Worm (Caenorhabditis elegans) whole organism, early embryonic: Measurements from ENCODE around the gene ulp-2.

Experiments
- F13C5.2 ChIP-seq: sonication (generic microtip); optimal IDR thresholded peaks from 2 replicates; lab custom pipeline; 2017; ENCODE audit warnings: mild to moderate bottlenecking, missing genetic modification characterization, inconsistent platforms, missing compliant biosample characterization
- aly-1 ChIP-seq: sonication (generic microtip); optimal IDR thresholded peaks from 2 replicates; lab custom pipeline; 2016; ENCODE audit warnings: missing genetic modification characterization, missing compliant biosample characterization
- ama-1 ChIP-seq: fragments of 150-350 bp; optimal IDR thresholded peaks from 2 replicates; lab custom pipeline; 2014
- ceh-36 ChIP-seq: sonication (generic microtip); optimal IDR thresholded peaks from 2 replicates; lab custom pipeline; 2016; ENCODE audit warnings: missing genetic modification characterization, inconsistent platforms, missing compliant biosample characterization
- ets-7 ChIP-seq: sonication (generic microtip); optimal IDR thresholded peaks from 2 replicates; lab custom pipeline; 2016; ENCODE audit warnings: missing genotype, missing genetic modification characterization, missing compliant biosample characterization
- flt-1 ChIP-seq: fragments of 200-800 bp; sonication (Bioruptor generic); IDR thresholded peaks from 2 replicates; pipeline ENCODE4 v1.3.6; 2022; ENCODE audit warnings: missing genetic modification characterization, missing compliant biosample characterization
- hmbx-1 ChIP-seq: sonication (generic microtip); optimal IDR thresholded peaks from 2 replicates; lab custom pipeline; 2016; ENCODE audit warnings: mild to moderate bottlenecking, missing genetic modification characterization, missing compliant biosample characterization
- hnd-1 ChIP-seq: sonication (generic microtip); optimal IDR thresholded peaks from 2 replicates; lab custom pipeline; 2016; ENCODE audit warnings: missing genetic modification characterization, missing compliant biosample characterization
- scrt-1 ChIP-seq: fragments of 200-800 bp; sonication (Bioruptor generic); IDR thresholded peaks from 2 replicates; pipeline ENCODE4 v1.3.6; 2022; ENCODE audit warnings: missing genetic modification characterization, missing compliant biosample characterization
- tbx-11 ChIP-seq: fragments of 200-800 bp; sonication (Bioruptor generic); IDR thresholded peaks from 2 replicates; pipeline ENCODE4 v1.3.6; 2022; ENCODE audit warnings: missing genetic modification characterization, missing compliant biosample characterization
- tra-4 ChIP-seq: sonication (generic microtip); optimal IDR thresholded peaks from 2 replicates; lab custom pipeline; 2017; ENCODE audit warnings: missing genetic modification characterization, missing compliant biosample characterization

DNA sequence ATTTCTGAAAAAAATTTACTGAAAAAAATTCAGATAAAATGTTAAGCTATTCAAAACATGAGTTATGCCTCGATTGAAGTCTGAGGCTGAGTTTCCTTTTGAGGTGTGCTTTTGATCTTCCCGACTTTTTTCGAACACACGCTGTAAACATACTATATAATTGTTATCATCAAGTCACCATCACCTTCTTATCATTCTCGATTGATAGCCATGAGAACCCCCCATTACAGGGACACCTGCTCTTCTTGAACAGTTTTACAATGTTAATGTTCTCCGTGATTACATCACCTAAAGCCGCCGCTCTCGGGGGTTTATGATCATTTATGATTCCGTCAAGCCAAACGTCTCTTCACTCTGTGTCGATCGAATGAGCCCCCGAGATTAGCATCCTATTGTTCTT, 24.5 kb upstream of the ulp-2 start:
- no peak for TF ChIP-seq ama-1 (lab: Kevin White, UChicago)
- TF ChIP-seq tbx-11 (GFP tag; lab: Robert Waterston, UW) = no peak
- TF ChIP-seq tra-4 (tag; lab: Kevin White, UChicago) = no peak
- TF ChIP-seq aly-1 (tag; lab: Kevin White, UChicago) = no peak
- TF ChIP-seq hnd-1 = no peak
- no peak for TF ChIP-seq hmbx-1
- no peak for TF ChIP-seq scrt-1 (GFP tag; lab: Robert Waterston, UW)
- TF ChIP-seq flt-1 = no peak
- no peak for TF ChIP-seq ceh-36 (tag; lab: Kevin White, UChicago)
- no peak for TF ChIP-seq F13C5.2
- TF ChIP-seq ets-7 (tag; lab: Kevin White, UChicago) = no peak
